Worm (Caenorhabditis elegans) whole organism, mixed stage, embryonic: ENCODE data around the gene C10C6.3.
A peak's percentile ranks its signal among the peaks of the same experiment; 100 is the strongest.

Source experiments
- M03D4.4 ChIP-seq: sonication (generic microtip); optimal IDR thresholded peaks from 2 replicates; lab custom pipeline; 2017; ENCODE audit warnings: mild to moderate bottlenecking, missing genetic modification characterization, missing compliant biosample characterization
- bed-3 ChIP-seq: fragments of 200-800 bp; sonication (Bioruptor generic); optimal IDR thresholded peaks from 3 replicates; lab custom pipeline; 2018; ENCODE audit warnings: mild to moderate bottlenecking, missing genetic modification characterization, moderate library complexity, missing compliant biosample characterization
- ceh-39 ChIP-seq: fragments of 150-350 bp; optimal IDR thresholded peaks from 2 replicates; lab custom pipeline; 2014; ENCODE audit warnings: missing biosample characterization, missing genetic modification characterization
- ceh-43 ChIP-seq: fragments of 200-800 bp; sonication (Bioruptor generic); optimal IDR thresholded peaks from 2 replicates; lab custom pipeline; 2018; ENCODE audit warnings: mild to moderate bottlenecking, missing genetic modification characterization, moderate library complexity, missing compliant biosample characterization
- ceh-83 ChIP-seq: fragments of 200-800 bp; sonication (Bioruptor generic); optimal IDR thresholded peaks from 2 replicates; lab custom pipeline; 2018; ENCODE audit warnings: mild to moderate bottlenecking, missing genetic modification characterization, missing compliant biosample characterization
- ces-1 ChIP-seq: fragments of 150-350 bp; optimal IDR thresholded peaks from 2 replicates; lab custom pipeline; 2014; ENCODE audit warnings: missing biosample characterization, missing genetic modification reagents, missing genetic modification characterization
- cnd-1 ChIP-seq: fragments of 200-800 bp; sonication (Bioruptor generic); optimal IDR thresholded peaks from 2 replicates; lab custom pipeline; 2018; ENCODE audit warnings: mild to moderate bottlenecking, missing genetic modification characterization, missing compliant biosample characterization
- drap-1 ChIP-seq: fragments of 200-800 bp; sonication (Bioruptor generic); optimal IDR thresholded peaks from 3 replicates; lab custom pipeline; 2018; ENCODE audit warnings: mild to moderate bottlenecking, missing genetic modification characterization, missing compliant biosample characterization
- elt-1 ChIP-seq: sonication (generic microtip); optimal IDR thresholded peaks from 2 replicates; lab custom pipeline; 2017; ENCODE audit warnings: missing genetic modification characterization, mild to moderate bottlenecking, missing compliant biosample characterization, antibody characterized with exemption, moderate library complexity, borderline replicate concordance; ENCODE audit not compliant: insufficient read depth
- elt-3 ChIP-seq: fragments of 150-350 bp; optimal IDR thresholded peaks from 2 replicates; lab custom pipeline; 2014; ENCODE audit warnings: missing biosample characterization, missing genetic modification characterization
- ham-2 ChIP-seq: fragments of 200-800 bp; sonication (Bioruptor generic); optimal IDR thresholded peaks from 2 replicates; lab custom pipeline; 2018; ENCODE audit warnings: mild to moderate bottlenecking, missing genetic modification characterization, missing compliant biosample characterization
- hlh-1 ChIP-seq: fragments of 150-350 bp; optimal IDR thresholded peaks from 2 replicates; lab custom pipeline; 2014; ENCODE audit warnings: missing biosample characterization, missing genetic modification reagents, missing genetic modification characterization
- lin-13 ChIP-seq: fragments of 150-350 bp; optimal IDR thresholded peaks from 2 replicates; lab custom pipeline; 2014; ENCODE audit warnings: missing biosample characterization, missing genetic modification characterization
- lin-32 ChIP-seq: fragments of 200-800 bp; sonication (Bioruptor generic); optimal IDR thresholded peaks from 2 replicates; lab custom pipeline; 2018; ENCODE audit warnings: mild to moderate bottlenecking, missing genetic modification characterization, missing compliant biosample characterization
- lsy-2 ChIP-seq: fragments of 150-350 bp; optimal IDR thresholded peaks from 2 replicates; lab custom pipeline; 2014; ENCODE audit warnings: missing biosample characterization, missing genetic modification characterization
- mab-5 ChIP-seq: fragments of 150-350 bp; optimal IDR thresholded peaks from 2 replicates; lab custom pipeline; 2014; ENCODE audit warnings: missing biosample characterization, missing genetic modification characterization
- mep-1 ChIP-seq: fragments of 150-350 bp; optimal IDR thresholded peaks from 2 replicates; lab custom pipeline; 2017; ENCODE audit warnings: missing biosample characterization, missing genetic modification reagents, missing genetic modification characterization, inconsistent platforms
- mls-2 ChIP-seq: sonication (generic microtip); optimal IDR thresholded peaks from 2 replicates; lab custom pipeline; 2016; ENCODE audit warnings: mild to moderate bottlenecking, missing genetic modification characterization, moderate library complexity, missing compliant biosample characterization
- nhr-2 ChIP-seq: fragments of 150-350 bp; optimal IDR thresholded peaks from 2 replicates; lab custom pipeline; 2014; ENCODE audit warnings: missing biosample characterization, missing genetic modification characterization
- nhr-237 ChIP-seq: fragments of 150-350 bp; optimal IDR thresholded peaks from 2 replicates; lab custom pipeline; 2014; ENCODE audit warnings: missing biosample characterization, missing genetic modification characterization
- nhr-28 ChIP-seq: fragments of 150-350 bp; optimal IDR thresholded peaks from 2 replicates; lab custom pipeline; 2014; ENCODE audit warnings: missing biosample characterization, missing genetic modification characterization
- nhr-76 ChIP-seq: sonication (generic microtip); optimal IDR thresholded peaks from 2 replicates; lab custom pipeline; 2017; ENCODE audit warnings: missing biosample characterization, missing genetic modification characterization
- pha-4 ChIP-seq: fragments of 150-350 bp; optimal IDR thresholded peaks from 2 replicates; lab custom pipeline; 2018; ENCODE audit warnings: missing biosample characterization, missing genetic modification reagents, missing genetic modification characterization
- sem-2 ChIP-seq: fragments of 200-800 bp; sonication (Bioruptor generic); optimal IDR thresholded peaks from 2 replicates; lab custom pipeline; 2018; ENCODE audit warnings: mild to moderate bottlenecking, missing genetic modification characterization, missing compliant biosample characterization
- snpc-4 ChIP-seq: fragments of 150-350 bp; optimal IDR thresholded peaks from 2 replicates; lab custom pipeline; 2014; ENCODE audit warnings: missing biosample characterization, missing genetic modification characterization
- sptf-1 ChIP-seq: sonication (generic microtip); optimal IDR thresholded peaks from 2 replicates; lab custom pipeline; 2017; ENCODE audit warnings: mild to moderate bottlenecking, missing genetic modification characterization, moderate library complexity, missing compliant biosample characterization
- tbx-8 ChIP-seq: fragments of 200-800 bp; sonication (Bioruptor generic); optimal IDR thresholded peaks from 2 replicates; lab custom pipeline; 2018; ENCODE audit warnings: mild to moderate bottlenecking, missing genetic modification characterization, moderate library complexity, missing compliant biosample characterization
- unc-120 ChIP-seq: sonication (generic microtip); optimal IDR thresholded peaks from 2 replicates; lab custom pipeline; 2017; ENCODE audit warnings: missing genetic modification characterization, missing compliant biosample characterization; ENCODE audit not compliant: poor library complexity, severe bottlenecking
- unc-39 ChIP-seq: fragments of 150-350 bp; optimal IDR thresholded peaks from 2 replicates; lab custom pipeline; 2014; ENCODE audit warnings: missing biosample characterization, missing genetic modification characterization
- unc-62 ChIP-seq: fragments of 150-350 bp; optimal IDR thresholded peaks from 2 replicates; lab custom pipeline; 2014; ENCODE audit warnings: missing biosample characterization, missing genetic modification reagents, missing genetic modification characterization
- zip-8 ChIP-seq: fragments of 150-350 bp; optimal IDR thresholded peaks from 2 replicates; lab custom pipeline; 2014; ENCODE audit warnings: missing biosample characterization, missing genetic modification characterization
- ztf-11 ChIP-seq: fragments of 150-350 bp; optimal IDR thresholded peaks from 2 replicates; lab custom pipeline; 2014; ENCODE audit warnings: missing biosample characterization, missing genetic modification characterization

C10C6.3 gene

DNA sequence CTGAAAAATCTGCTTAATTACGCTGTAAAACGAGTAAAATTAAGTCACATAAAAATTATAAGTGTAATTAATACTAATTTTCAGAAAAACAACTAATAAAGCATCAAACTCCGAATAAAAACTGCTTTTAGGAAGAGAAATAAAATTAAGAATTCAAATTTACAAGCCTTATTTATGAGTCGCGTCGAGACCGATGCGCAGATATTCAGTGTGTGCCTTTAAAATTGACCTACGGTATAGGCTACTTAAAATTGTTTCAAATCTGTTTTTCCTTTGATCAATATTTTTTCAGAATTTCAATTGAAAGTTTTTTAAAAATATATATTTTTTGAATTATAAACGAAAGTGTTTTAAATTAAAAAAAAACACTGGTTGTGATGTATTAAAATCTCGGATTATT is 33.1 kb upstream of the C10C6.3 start, which contains the start of gene sms-1:
Gene sms-1, minus strand, starts transcription at position 6 of the 400 bp plus-strand sequence.
- TF ChIP-seq pha-4 (tag; lab: Kevin White, UChicago) (no peak), lin-13 (no peak), bed-3 (GFP tag; lab: Kevin White, UChicago) (no peak)

- TF ChIP-seq pha-4 (tag; lab: Kevin White, UChicago), result no peak
- no peak for TF ChIP-seq ceh-83
- TF ChIP-seq zip-8, result no peak
- TF ChIP-seq mls-2 (tag; lab: Kevin White, UChicago), result no peak
- no peak for TF ChIP-seq nhr-237 (tag; lab: Kevin White, UChicago)
- peak; percentile 47 for TF ChIP-seq ces-1 (GFP tag; lab: Kevin White, UChicago)
- TF ChIP-seq lin-13, result no peak
- no peak for TF ChIP-seq M03D4.4 (tag; lab: Kevin White, UChicago)
Observed at ce11 chrIV:11494924-11495323, 29.9 kb upstream of the C10C6.3 start.

DNA sequence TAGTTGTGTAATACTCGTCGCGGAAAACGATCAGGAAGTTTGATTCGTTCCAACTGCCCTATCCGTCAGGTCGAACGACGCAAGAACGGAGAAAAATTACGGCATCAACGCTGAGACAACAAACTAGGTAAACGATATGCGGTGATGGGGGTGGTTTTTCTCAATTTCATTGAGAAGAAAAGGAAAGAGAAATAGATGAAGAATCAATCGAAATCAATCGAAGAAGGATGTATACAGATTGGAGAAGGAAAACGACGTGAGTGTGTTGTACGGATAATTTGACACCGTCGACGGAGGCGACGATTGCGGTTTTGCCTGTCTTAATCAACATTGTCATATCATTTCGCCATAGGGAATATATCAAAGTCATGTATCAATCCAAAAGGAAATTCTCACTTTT is 28.9 kb upstream of the C10C6.3 start:
- TF ChIP-seq unc-62 (GFP tag; lab: Kevin White, UChicago), result no peak
- no peak for TF ChIP-seq elt-1 (tag; lab: Kevin White, UChicago)
- no peak for TF ChIP-seq lsy-2
- no peak for TF ChIP-seq ces-1 (GFP tag; lab: Kevin White, UChicago)
- TF ChIP-seq tbx-8 (GFP tag; lab: Kevin White, UChicago), result no peak
- TF ChIP-seq mls-2 (tag; lab: Kevin White, UChicago), result no peak
- TF ChIP-seq nhr-2, result no peak
- no peak for TF ChIP-seq M03D4.4 (tag; lab: Kevin White, UChicago)

- no peak for TF ChIP-seq ztf-11 (tag; lab: Kevin White, UChicago)
- no peak for TF ChIP-seq bed-3 (GFP tag; lab: Kevin White, UChicago)
- TF ChIP-seq mab-5 (tag; lab: Kevin White, UChicago), result no peak
- TF ChIP-seq ceh-43 (GFP tag; lab: Kevin White, UChicago), result no peak
- TF ChIP-seq drap-1 (GFP tag; lab: Kevin White, UChicago), result no peak
- no peak for TF ChIP-seq nhr-76
- no peak for TF ChIP-seq nhr-2
- TF ChIP-seq ham-2, result no peak
- no peak for TF ChIP-seq lsy-2
- no peak for TF ChIP-seq snpc-4 (tag; lab: Kevin White, UChicago)
- TF ChIP-seq tbx-8 (GFP tag; lab: Kevin White, UChicago), result no peak
- TF ChIP-seq mls-2 (tag; lab: Kevin White, UChicago), result no peak
- TF ChIP-seq ces-1 (GFP tag; lab: Kevin White, UChicago), result no peak
Observed at ce11 chrIV:11492345-11492744, 27.3 kb upstream of the C10C6.3 start.

- TF ChIP-seq zip-8, result no peak
- TF ChIP-seq sem-2, result no peak
- TF ChIP-seq unc-39 (tag; lab: Kevin White, UChicago), result no peak
- no peak for TF ChIP-seq snpc-4 (tag; lab: Kevin White, UChicago)
- no peak for TF ChIP-seq elt-1 (tag; lab: Kevin White, UChicago)
- TF ChIP-seq unc-62 (GFP tag; lab: Kevin White, UChicago), result no peak
- no peak for TF ChIP-seq ztf-11 (tag; lab: Kevin White, UChicago)
- no peak for TF ChIP-seq sptf-1 (tag; lab: Kevin White, UChicago)
- TF ChIP-seq nhr-237 (tag; lab: Kevin White, UChicago), result no peak
- no peak for TF ChIP-seq hlh-1 (tag; lab: Kevin White, UChicago)
- no peak for TF ChIP-seq mab-5 (tag; lab: Kevin White, UChicago)
- no peak for TF ChIP-seq pha-4 (tag; lab: Kevin White, UChicago)
- TF ChIP-seq nhr-76, result no peak
- no peak for TF ChIP-seq ces-1 (GFP tag; lab: Kevin White, UChicago)
- TF ChIP-seq nhr-2, result no peak
- TF ChIP-seq ceh-83, result no peak
- TF ChIP-seq M03D4.4 (tag; lab: Kevin White, UChicago), result no peak
- TF ChIP-seq tbx-8 (GFP tag; lab: Kevin White, UChicago), result no peak
- TF ChIP-seq, all 35 proteins: peak for 0
Observed at ce11 chrIV:11491422-11491821, 26.4 kb upstream of the C10C6.3 start.

- TF ChIP-seq elt-3 (tag; lab: Kevin White, UChicago), result no peak
- TF ChIP-seq nhr-237 (tag; lab: Kevin White, UChicago), result no peak
- TF ChIP-seq sptf-1 (tag; lab: Kevin White, UChicago), result no peak
- no peak for TF ChIP-seq zip-8
- TF ChIP-seq ces-1 (GFP tag; lab: Kevin White, UChicago), result no peak
- TF ChIP-seq mep-1 (tag; lab: Kevin White, UChicago), result no peak
- TF ChIP-seq unc-62 (GFP tag; lab: Kevin White, UChicago), result peak; percentile 66
- TF ChIP-seq elt-1 (tag; lab: Kevin White, UChicago), result no peak
- no peak for TF ChIP-seq ceh-43 (GFP tag; lab: Kevin White, UChicago)
- no peak for TF ChIP-seq mab-5 (tag; lab: Kevin White, UChicago)
- TF ChIP-seq unc-39 (tag; lab: Kevin White, UChicago), result no peak
- peak; percentile 47 for TF ChIP-seq hlh-1 (tag; lab: Kevin White, UChicago)
- no peak for TF ChIP-seq sem-2
- no peak for TF ChIP-seq ceh-83
- no peak for TF ChIP-seq cnd-1 (tag; lab: Kevin White, UChicago)
- no peak for TF ChIP-seq pha-4 (tag; lab: Kevin White, UChicago)
- no peak for TF ChIP-seq ceh-39 (tag; lab: Kevin White, UChicago)
- TF ChIP-seq tbx-8 (GFP tag; lab: Kevin White, UChicago), result no peak
- TF ChIP-seq lsy-2, result no peak
- TF ChIP-seq lin-32 (GFP tag; lab: Kevin White, UChicago), result no peak
- TF ChIP-seq nhr-28 (tag; lab: Kevin White, UChicago), result no peak
- TF ChIP-seq bed-3 (GFP tag; lab: Kevin White, UChicago), result no peak
- TF ChIP-seq ztf-11 (tag; lab: Kevin White, UChicago), result no peak
- TF ChIP-seq nhr-76, result no peak
- TF ChIP-seq ham-2, result no peak
- TF ChIP-seq unc-120 (tag; lab: Kevin White, UChicago), result peak; percentile 72
Observed at ce11 chrIV:11489610-11490339, 24.8 kb upstream of the C10C6.3 start.
